Worm (Caenorhabditis elegans) whole organism, L1 larva: ENCODE results near the gene str-214.

Source experiments
- C04F5.9 ChIP-seq: sonication (generic microtip); optimal IDR thresholded peaks from 2 replicates; lab custom pipeline; 2016; ENCODE audit warnings: missing genetic modification characterization, missing compliant biosample characterization
- C16A3.4 ChIP-seq: fragments of 150-350 bp; optimal IDR thresholded peaks from 2 replicates; lab custom pipeline; 2014; ENCODE audit warnings: missing biosample characterization, missing genetic modification characterization
- C34B4.2 ChIP-seq: sonication (generic microtip); optimal IDR thresholded peaks from 2 replicates; lab custom pipeline; 2017; ENCODE audit warnings: mild to moderate bottlenecking, missing genetic modification characterization, missing compliant biosample characterization
- F16B12.6 ChIP-seq: fragments of 150-350 bp; optimal IDR thresholded peaks from 2 replicates; lab custom pipeline; 2014; ENCODE audit warnings: missing biosample characterization, missing genetic modification characterization
- Y116A8C.19 ChIP-seq: sonication (generic microtip); optimal IDR thresholded peaks from 2 replicates; lab custom pipeline; 2016; ENCODE audit warnings: missing compliant biosample characterization, missing genetic modification characterization, borderline replicate concordance
- aha-1 ChIP-seq: fragments of 150-350 bp; optimal IDR thresholded peaks from 2 replicates; lab custom pipeline; 2014; ENCODE audit warnings: missing biosample characterization, missing genetic modification characterization
- alr-1 ChIP-seq: fragments of 200-800 bp; sonication (Bioruptor generic); optimal IDR thresholded peaks from 2 replicates; lab custom pipeline; 2018; ENCODE audit warnings: borderline replicate concordance, mild to moderate bottlenecking, missing genetic modification characterization, missing compliant biosample characterization
- ama-1 ChIP-seq: fragments of 150-350 bp; optimal IDR thresholded peaks from 2 replicates; lab custom pipeline; 2014
- ceh-63 ChIP-seq: fragments of 200-800 bp; sonication (Bioruptor generic); optimal IDR thresholded peaks from 2 replicates; lab custom pipeline; 2018; ENCODE audit warnings: mild to moderate bottlenecking, missing genetic modification characterization, missing compliant biosample characterization
- ceh-8 ChIP-seq: fragments of 200-800 bp; sonication (Bioruptor generic); optimal IDR thresholded peaks from 2 replicates; lab custom pipeline; 2018; ENCODE audit warnings: mild to moderate bottlenecking, missing genetic modification characterization, moderate library complexity, missing compliant biosample characterization
- ceh-88 ChIP-seq: fragments of 200-800 bp; sonication (Bioruptor generic); IDR thresholded peaks from 2 replicates; pipeline ENCODE4 v1.3.6; 2022; ENCODE audit warnings: missing genetic modification characterization, missing compliant biosample characterization
- ces-1 ChIP-seq: fragments of 150-350 bp; optimal IDR thresholded peaks from 2 replicates; lab custom pipeline; 2014; ENCODE audit warnings: missing biosample characterization, missing genetic modification reagents, missing genetic modification characterization
- dsc-1 ChIP-seq: sonication (generic microtip); optimal IDR thresholded peaks from 2 replicates; lab custom pipeline; 2016; ENCODE audit warnings: mild to moderate bottlenecking, missing genetic modification characterization, missing compliant biosample characterization
- efl-1 ChIP-seq, 4 experiments: fragments of 150-350 bp; optimal IDR thresholded peaks in 3 of 4; peaks in 1 of 4; 1 replicate in 1 of 4; 2 replicates in 3 of 4; lab custom pipeline; 2014; ENCODE audit warnings: missing biosample characterization in 2 of 4, missing genetic modification characterization in 2 of 4, missing genetic modification reagents in 2 of 4
- egl-13 ChIP-seq: sonication (generic microtip); optimal IDR thresholded peaks from 2 replicates; lab custom pipeline; 2016; ENCODE audit warnings: missing genotype, missing genetic modification reagents, missing genetic modification characterization, missing compliant biosample characterization
- egl-27 ChIP-seq, 2 experiments: fragments of 150-350 bp in 1 of 2; sonication (generic microtip); optimal IDR thresholded peaks; 3 replicates each; lab custom pipeline; 2017 to 2018; ENCODE audit warnings: missing biosample characterization in 2 of 2, missing genetic modification characterization in 2 of 2, missing genetic modification reagents in 2 of 2
- elt-2 ChIP-seq: sonication (generic microtip); optimal IDR thresholded peaks from 2 replicates; lab custom pipeline; 2016; ENCODE audit warnings: missing genetic modification characterization, mild to moderate bottlenecking, inconsistent platforms, missing compliant biosample characterization, missing genetic modification reagents
- elt-3 ChIP-seq, 6 experiments: fragments of 150-350 bp in 1 of 6; sonication (generic microtip); optimal IDR thresholded peaks; 2 replicates each; lab custom pipeline; 2017 to 2018; ENCODE audit warnings: missing biosample characterization in 6 of 6, missing genetic modification characterization in 6 of 6, inconsistent platforms in 1 of 6
- fkh-10 ChIP-seq: sonication (generic microtip); optimal IDR thresholded peaks from 2 replicates; lab custom pipeline; 2017; ENCODE audit warnings: missing biosample characterization, missing genetic modification reagents, missing genetic modification characterization
- fkh-4 ChIP-seq: sonication (generic microtip); optimal IDR thresholded peaks from 2 replicates; lab custom pipeline; 2016; ENCODE audit warnings: missing compliant biosample characterization, missing genetic modification characterization, borderline replicate concordance
- fkh-8 ChIP-seq: sonication (generic microtip); optimal IDR thresholded peaks from 2 replicates; lab custom pipeline; 2016; ENCODE audit warnings: mild to moderate bottlenecking, missing genetic modification characterization, missing compliant biosample characterization
- fos-1 ChIP-seq: fragments of 150-350 bp; optimal IDR thresholded peaks from 2 replicates; lab custom pipeline; 2014; ENCODE audit warnings: missing biosample characterization, missing genetic modification characterization
- hlh-4 ChIP-seq: sonication (generic microtip); optimal IDR thresholded peaks from 2 replicates; lab custom pipeline; 2016; ENCODE audit warnings: mild to moderate bottlenecking, missing genetic modification characterization, missing compliant biosample characterization
- irx-1 ChIP-seq: sonication (generic microtip); optimal IDR thresholded peaks from 2 replicates; lab custom pipeline; 2016; ENCODE audit warnings: missing genetic modification characterization, missing compliant biosample characterization
- isw-1 ChIP-seq: fragments of 200-800 bp; sonication (Bioruptor generic); IDR thresholded peaks from 2 replicates; pipeline ENCODE4 v1.3.6; 2022; ENCODE audit warnings: missing genetic modification characterization, missing compliant biosample characterization
- jun-1 ChIP-seq: fragments of 150-350 bp; optimal IDR thresholded peaks from 2 replicates; lab custom pipeline; 2014; ENCODE audit warnings: missing biosample characterization, missing genetic modification reagents, missing genetic modification characterization
- lin-14 ChIP-seq: fragments of 200-800 bp; sonication (Bioruptor generic); optimal IDR thresholded peaks from 2 replicates; lab custom pipeline; 2018; ENCODE audit warnings: mild to moderate bottlenecking, missing genetic modification characterization, moderate library complexity, missing compliant biosample characterization
- lin-35 ChIP-seq, 2 experiments: fragments of 150-350 bp; optimal IDR thresholded peaks; 2 replicates each; lab custom pipeline; 2014; ENCODE audit warnings: missing biosample characterization in 2 of 2, missing genetic modification characterization in 2 of 2, missing genetic modification reagents in 2 of 2
- mab-9 ChIP-seq: fragments of 200-800 bp; sonication (Bioruptor generic); IDR thresholded peaks from 2 replicates; pipeline ENCODE4 v1.3.6; 2022; ENCODE audit warnings: missing genetic modification reagents, missing genetic modification characterization, missing compliant biosample characterization
- mdl-1 ChIP-seq, 2 experiments: fragments of 150-350 bp; optimal IDR thresholded peaks; 2 replicates each; lab custom pipeline; 2014 to 2017; ENCODE audit warnings: missing biosample characterization in 2 of 2, missing genetic modification characterization in 2 of 2, inconsistent platforms in 1 of 2
- mef-2 ChIP-seq: fragments of 150-350 bp; optimal IDR thresholded peaks from 2 replicates; lab custom pipeline; 2014; ENCODE audit warnings: missing biosample characterization, missing genetic modification characterization
- nhr-11 ChIP-seq: fragments of 150-350 bp; optimal IDR thresholded peaks from 2 replicates; lab custom pipeline; 2014; ENCODE audit warnings: missing biosample characterization, missing genetic modification characterization
- nhr-19 ChIP-seq: fragments of 200-800 bp; sonication (Bioruptor generic); conservative IDR thresholded peaks from 2 replicates; pipeline ENCODE4 v1.3.6; 2022; ENCODE audit warnings: missing genetic modification characterization, missing compliant biosample characterization
- nhr-20 ChIP-seq: sonication (generic microtip); optimal IDR thresholded peaks from 2 replicates; lab custom pipeline; 2016; ENCODE audit warnings: mild to moderate bottlenecking, missing genetic modification characterization, missing compliant biosample characterization
- nhr-237 ChIP-seq: fragments of 150-350 bp; optimal IDR thresholded peaks from 2 replicates; lab custom pipeline; 2014; ENCODE audit warnings: missing biosample characterization, missing genetic modification characterization
- nhr-71 ChIP-seq: sonication (generic microtip); optimal IDR thresholded peaks from 2 replicates; lab custom pipeline; 2016; ENCODE audit warnings: mild to moderate bottlenecking, missing genetic modification characterization, moderate library complexity, missing compliant biosample characterization
- nhr-84 ChIP-seq: sonication (generic microtip); optimal IDR thresholded peaks from 2 replicates; lab custom pipeline; 2017; ENCODE audit warnings: missing biosample characterization, missing genetic modification characterization
- nhr-90 ChIP-seq: sonication (generic microtip); optimal IDR thresholded peaks from 2 replicates; lab custom pipeline; 2016; ENCODE audit warnings: mild to moderate bottlenecking, missing genetic modification characterization, missing compliant biosample characterization; ENCODE audit not compliant: poor library complexity
- pag-3 ChIP-seq: sonication (generic microtip); optimal IDR thresholded peaks from 2 replicates; lab custom pipeline; 2017; ENCODE audit warnings: missing genetic modification characterization, mild to moderate bottlenecking, missing compliant biosample characterization, antibody characterized with exemption, borderline replicate concordance; ENCODE audit not compliant: insufficient read depth
- rnt-1 ChIP-seq: sonication (generic microtip); optimal IDR thresholded peaks from 2 replicates; lab custom pipeline; 2016; ENCODE audit warnings: mild to moderate bottlenecking, missing genetic modification characterization, moderate library complexity, missing compliant biosample characterization
- skn-1 ChIP-seq: fragments of 150-350 bp; optimal IDR thresholded peaks from 2 replicates; lab custom pipeline; 2014; ENCODE audit warnings: missing biosample characterization, missing genetic modification characterization
- snpc-4 ChIP-seq: fragments of 150-350 bp; optimal IDR thresholded peaks from 2 replicates; lab custom pipeline; 2014; ENCODE audit warnings: missing biosample characterization, missing genetic modification characterization
- snu-23 ChIP-seq: sonication (generic microtip); optimal IDR thresholded peaks from 2 replicates; lab custom pipeline; 2016; ENCODE audit warnings: missing genetic modification characterization, missing compliant biosample characterization
- sox-4 ChIP-seq: sonication (generic microtip); optimal IDR thresholded peaks from 2 replicates; lab custom pipeline; 2016; ENCODE audit warnings: missing genetic modification characterization, missing compliant biosample characterization
- swsn-7 ChIP-seq: sonication (generic microtip); optimal IDR thresholded peaks from 2 replicates; lab custom pipeline; 2016; ENCODE audit warnings: missing genetic modification characterization, missing compliant biosample characterization
- tbx-2 ChIP-seq: sonication (generic microtip); optimal IDR thresholded peaks from 2 replicates; lab custom pipeline; 2016; ENCODE audit warnings: missing genetic modification characterization, missing compliant biosample characterization
- unc-86 ChIP-seq: sonication (generic microtip); optimal IDR thresholded peaks from 2 replicates; lab custom pipeline; 2016; ENCODE audit warnings: missing genetic modification characterization, missing compliant biosample characterization
- unc-98 ChIP-seq: fragments of 200-800 bp; sonication (Bioruptor generic); IDR thresholded peaks from 2 replicates; pipeline ENCODE4 v1.3.6; 2022; ENCODE audit warnings: missing genetic modification characterization, missing compliant biosample characterization
- vab-15 ChIP-seq: sonication (generic microtip); optimal IDR thresholded peaks from 2 replicates; lab custom pipeline; 2017; ENCODE audit warnings: missing genotype, mild to moderate bottlenecking, missing genetic modification characterization, missing compliant biosample characterization
- zag-1 ChIP-seq: fragments of 150-350 bp; optimal IDR thresholded peaks from 2 replicates; lab custom pipeline; 2014; ENCODE audit warnings: missing biosample characterization, missing genetic modification characterization
- ztf-11 ChIP-seq, 2 experiments: sonication (generic microtip); optimal IDR thresholded peaks; 2 replicates each; lab custom pipeline; 2016 to 2017; ENCODE audit warnings: missing genetic modification characterization in 2 of 2, missing biosample characterization in 1 of 2, missing compliant biosample characterization in 1 of 2
- ztf-4 ChIP-seq: fragments of 150-350 bp; optimal IDR thresholded peaks from 2 replicates; lab custom pipeline; 2014; ENCODE audit warnings: missing biosample characterization, missing genetic modification characterization

The str-214 gene

ce11 chrV:16355941-16356340, 40.8 kb downstream of the str-214 start:
- no peak for TF ChIP-seq hlh-4 (tag; lab: Kevin White, UChicago)
- peak; percentile 33 for TF ChIP-seq F16B12.6 (tag; lab: Kevin White, UChicago)
- TF ChIP-seq snpc-4 (tag; lab: Kevin White, UChicago), result peak; percentile 86
- TF ChIP-seq nhr-11 (tag; lab: Kevin White, UChicago), result peak; percentile 5
- peak in 3 of 6 experiments; percentile 75 to 83 (median 81) for TF ChIP-seq elt-3 (tag; optimal IDR thresholded peaks at IDR 0.05; lab: Kevin White, UChicago)
- TF ChIP-seq alr-1, result no peak
- TF ChIP-seq zag-1 (tag; lab: Kevin White, UChicago), result no peak
- TF ChIP-seq nhr-84 (tag; lab: Kevin White, UChicago), result no peak
- TF ChIP-seq tbx-2 (tag; lab: Kevin White, UChicago), result peak; percentile 90
- TF ChIP-seq mef-2 (tag; lab: Kevin White, UChicago), result no peak
- peak; percentile 98 for TF ChIP-seq lin-14 (GFP tag; lab: Kevin White, UChicago)
- peak; percentile 89 for TF ChIP-seq skn-1 (tag; lab: Kevin White, UChicago)
- TF ChIP-seq C34B4.2 (tag; lab: Kevin White, UChicago), result no peak
- TF ChIP-seq fos-1, result peak; percentile 79
- TF ChIP-seq elt-2 (tag; lab: Kevin White, UChicago), result peak; percentile 87
- peak; percentile 73 for TF ChIP-seq C16A3.4
- TF ChIP-seq vab-15 (tag; lab: Kevin White, UChicago), result no peak
- peak; percentile 68 for TF ChIP-seq ceh-88 (GFP tag; lab: Robert Waterston, UW)
- peak; percentile 47 for TF ChIP-seq sox-4 (tag; lab: Kevin White, UChicago)
- peak; percentile 83 for TF ChIP-seq nhr-90 (tag; lab: Kevin White, UChicago)
- TF ChIP-seq nhr-237, result peak; percentile 60
- no peak for TF ChIP-seq aha-1 (tag; lab: Kevin White, UChicago)
- TF ChIP-seq ama-1 (lab: Kevin White, UChicago), result no peak
- TF ChIP-seq rnt-1, result peak; percentile 86
- TF ChIP-seq jun-1 (tag; lab: Kevin White, UChicago), result peak; percentile 83
- peak; percentile 97 for TF ChIP-seq nhr-71 (tag; lab: Kevin White, UChicago)
- peak; percentile 77 for TF ChIP-seq dsc-1 (tag; lab: Kevin White, UChicago)
- TF ChIP-seq snu-23 (GFP tag; lab: Kevin White, UChicago), result peak; percentile 96
- peak; percentile 76 for TF ChIP-seq isw-1 (GFP tag; lab: Robert Waterston, UW)
- TF ChIP-seq fkh-8 (tag; lab: Kevin White, UChicago), result peak; percentile 94
- peak; percentile 81 for TF ChIP-seq irx-1 (tag; lab: Kevin White, UChicago)
- TF ChIP-seq pag-3 (tag; lab: Kevin White, UChicago), result no peak
- TF ChIP-seq mdl-1 (tag; optimal IDR thresholded peaks at IDR 0.05; lab: Kevin White, UChicago), result peak; percentile 67 to 92
- TF ChIP-seq unc-86, result peak; percentile 89
- TF ChIP-seq C04F5.9 (tag; lab: Kevin White, UChicago), result no peak
- peak; percentile 95 for TF ChIP-seq nhr-20 (tag; lab: Kevin White, UChicago)
- peak; percentile 67 for TF ChIP-seq ztf-4 (tag; lab: Kevin White, UChicago)
- no peak for TF ChIP-seq Y116A8C.19 (tag; lab: Kevin White, UChicago)
- TF ChIP-seq ceh-63 (GFP tag; lab: Kevin White, UChicago), result no peak
- TF ChIP-seq swsn-7 (tag; lab: Kevin White, UChicago), result peak; percentile 92
- peak; percentile 84 to 93 for TF ChIP-seq efl-1 (optimal IDR thresholded peaks at IDR 0.05; lab: Kevin White, UChicago)
- TF ChIP-seq efl-1 (GFP tag; optimal IDR thresholded peaks at IDR 0.05 in 1 of 2; lab: Kevin White, UChicago), result peak; percentile 57 to 96
- peak; percentile 72 to 85 for TF ChIP-seq lin-35 (GFP tag; optimal IDR thresholded peaks at IDR 0.05; lab: Kevin White, UChicago)
- peak; percentile 84 for TF ChIP-seq nhr-19
- TF ChIP-seq egl-13 (tag; lab: Kevin White, UChicago), result peak; percentile 79
- no peak for TF ChIP-seq ces-1 (GFP tag; lab: Kevin White, UChicago)
- peak; percentile 38; the same call in 1 of the 2 replicates for TF ChIP-seq mab-9
- peak; percentile 79 for TF ChIP-seq fkh-10
- TF ChIP-seq unc-98 (GFP tag; lab: Robert Waterston, UW), result no peak
- peak; percentile 42 to 83 for TF ChIP-seq egl-27 (tag; optimal IDR thresholded peaks at IDR 0.05; lab: Kevin White, UChicago)
- TF ChIP-seq ztf-11 (tag; optimal IDR thresholded peaks at IDR 0.05; lab: Kevin White, UChicago), result peak in 1 of 2 experiments; percentile 67
- no peak for TF ChIP-seq fkh-4 (tag; lab: Kevin White, UChicago)
- TF ChIP-seq ceh-8 (GFP tag; lab: Kevin White, UChicago), result peak; percentile 60
